Worm (Caenorhabditis elegans) whole organism, young adult: Measurements from ENCODE around the gene srh-55.
A peak's percentile ranks its signal among the peaks of the same experiment; 100 is the strongest.

Experiments
- B0035.1 ChIP-seq: sonication (generic microtip); optimal IDR thresholded peaks from 2 replicates; lab custom pipeline; 2016; ENCODE audit warnings: missing genetic modification characterization, mild to moderate bottlenecking, missing compliant biosample characterization, missing genotype, missing genetic modification reagents
- C06A6.2 ChIP-seq: fragments of 200-800 bp; sonication (Bioruptor generic); conservative IDR thresholded peaks from 2 replicates; pipeline ENCODE4 v1.3.6; 2022; ENCODE audit warnings: missing genetic modification characterization, missing compliant biosample characterization
- F23B12.7 ChIP-seq: sonication (generic microtip); optimal IDR thresholded peaks from 2 replicates; lab custom pipeline; 2017; ENCODE audit warnings: missing genetic modification characterization, mild to moderate bottlenecking, missing compliant biosample characterization, antibody characterized with exemption, moderate library complexity; ENCODE audit not compliant: insufficient read depth
- F33H1.4 ChIP-seq: fragments of 200-800 bp; sonication (Bioruptor generic); IDR thresholded peaks from 2 replicates; pipeline ENCODE4 v1.3.6; 2022; ENCODE audit warnings: missing genetic modification reagents, missing genetic modification characterization, missing compliant biosample characterization
- F37B4.10 ChIP-seq: fragments of 200-800 bp; sonication (Bioruptor generic); IDR thresholded peaks from 2 replicates; pipeline ENCODE4 v1.3.6; 2022; ENCODE audit warnings: missing genetic modification characterization, missing compliant biosample characterization
- F39B2.1 ChIP-seq: fragments of 200-800 bp; sonication (Bioruptor generic); IDR thresholded peaks from 2 replicates; pipeline ENCODE4 v1.3.6; 2022; ENCODE audit warnings: missing genetic modification reagents, missing genetic modification characterization, missing compliant biosample characterization
- F49E8.2 ChIP-seq: sonication (generic microtip); optimal IDR thresholded peaks from 3 replicates; lab custom pipeline; 2017; ENCODE audit warnings: missing genetic modification characterization, mild to moderate bottlenecking, missing compliant biosample characterization, antibody characterized with exemption, moderate library complexity; ENCODE audit not compliant: insufficient read depth
- T07F8.4 ChIP-seq: sonication (generic microtip); optimal IDR thresholded peaks from 2 replicates; lab custom pipeline; 2016; ENCODE audit warnings: mild to moderate bottlenecking, missing genetic modification characterization, moderate library complexity, missing compliant biosample characterization
- Y53G8AR.9 ChIP-seq: fragments of 200-800 bp; sonication (Bioruptor generic); conservative IDR thresholded peaks from 2 replicates; pipeline ENCODE4 v1.3.6; 2022; ENCODE audit warnings: missing genetic modification reagents, missing genetic modification characterization, missing compliant biosample characterization
- Y67H2A.10 ChIP-seq: fragments of 200-800 bp; sonication (Bioruptor generic); conservative IDR thresholded peaks from 2 replicates; pipeline ENCODE4 v1.3.6; 2022; ENCODE audit warnings: missing genetic modification reagents, missing genetic modification characterization, missing compliant biosample characterization
- Y95B8A.8 ChIP-seq: fragments of 200-800 bp; sonication (Bioruptor generic); IDR thresholded peaks from 2 replicates; pipeline ENCODE4 v1.3.6; 2022; ENCODE audit warnings: missing genetic modification reagents, missing genetic modification characterization, missing compliant biosample characterization
- aptf-2 ChIP-seq: fragments of 200-800 bp; sonication (Bioruptor generic); conservative IDR thresholded peaks from 2 replicates; pipeline ENCODE4 v1.3.6; 2022; ENCODE audit warnings: missing genetic modification reagents, missing genetic modification characterization, missing compliant biosample characterization
- attf-3 ChIP-seq: fragments of 200-800 bp; sonication (Bioruptor generic); conservative IDR thresholded peaks from 2 replicates; pipeline ENCODE4 v1.3.6; 2022; ENCODE audit warnings: missing genetic modification reagents, missing genetic modification characterization, missing compliant biosample characterization
- ccch-3 ChIP-seq: fragments of 200-800 bp; sonication (Bioruptor generic); optimal IDR thresholded peaks from 2 replicates; lab custom pipeline; 2018; ENCODE audit warnings: mild to moderate bottlenecking, missing genetic modification characterization, missing compliant biosample characterization
- ceh-79 ChIP-seq: sonication (generic microtip); optimal IDR thresholded peaks from 2 replicates; lab custom pipeline; 2017; ENCODE audit warnings: mild to moderate bottlenecking, missing genetic modification characterization, missing compliant biosample characterization
- dox-1 ChIP-seq: fragments of 200-800 bp; sonication (Bioruptor generic); IDR thresholded peaks from 2 replicates; pipeline ENCODE4 v1.3.6; 2022; ENCODE audit warnings: missing genetic modification reagents, missing genetic modification characterization, missing compliant biosample characterization
- dpl-1 ChIP-seq: fragments of 150-350 bp; optimal IDR thresholded peaks from 2 replicates; lab custom pipeline; 2014; ENCODE audit warnings: missing biosample characterization, missing genetic modification reagents, missing genetic modification characterization
- egl-18 ChIP-seq: fragments of 200-800 bp; sonication (Bioruptor generic); IDR thresholded peaks from 2 replicates; pipeline ENCODE4 v1.3.6; 2022; ENCODE audit warnings: missing genetic modification reagents, missing genetic modification characterization, missing compliant biosample characterization
- egl-44 ChIP-seq: fragments of 200-800 bp; sonication (Bioruptor generic); IDR thresholded peaks from 2 replicates; pipeline ENCODE4 v1.3.6; 2022; ENCODE audit warnings: missing genetic modification reagents, missing genetic modification characterization, missing compliant biosample characterization
- egrh-3 ChIP-seq: fragments of 200-800 bp; sonication (Bioruptor generic); IDR thresholded peaks from 2 replicates; pipeline ENCODE4 v1.3.6; 2022; ENCODE audit warnings: missing genetic modification reagents, missing genetic modification characterization, missing compliant biosample characterization
- him-1 ChIP-seq: sonication (generic microtip); optimal IDR thresholded peaks from 2 replicates; lab custom pipeline; 2016; ENCODE audit warnings: missing genotype, missing genetic modification reagents, missing genetic modification characterization, missing compliant biosample characterization
- hlh-12 ChIP-seq: sonication (generic microtip); optimal IDR thresholded peaks from 2 replicates; lab custom pipeline; 2016; ENCODE audit warnings: missing genetic modification characterization, missing compliant biosample characterization
- hlh-26 ChIP-seq: fragments of 200-800 bp; sonication (Bioruptor generic); conservative IDR thresholded peaks from 2 replicates; pipeline ENCODE4 v1.3.6; 2022; ENCODE audit warnings: missing genetic modification reagents, missing genetic modification characterization, missing compliant biosample characterization
- hmg-1.2 ChIP-seq: fragments of 200-800 bp; sonication (Bioruptor generic); IDR thresholded peaks from 2 replicates; pipeline ENCODE4 v1.3.6; 2022; ENCODE audit warnings: missing genetic modification reagents, missing genetic modification characterization, missing compliant biosample characterization
- hrde-1 ChIP-seq: sonication (generic microtip); optimal IDR thresholded peaks from 2 replicates; lab custom pipeline; 2016; ENCODE audit warnings: missing genetic modification characterization, mild to moderate bottlenecking, missing compliant biosample characterization, moderate library complexity, missing genotype, missing genetic modification reagents, borderline replicate concordance
- hsf-1 ChIP-seq: fragments of 200-800 bp; sonication (Bioruptor generic); IDR thresholded peaks from 2 replicates; pipeline ENCODE4 v1.3.6; 2022; ENCODE audit warnings: missing genetic modification reagents, missing genetic modification characterization, missing compliant biosample characterization
- lag-1 ChIP-seq: fragments of 200-800 bp; sonication (Bioruptor generic); IDR thresholded peaks from 2 replicates; pipeline ENCODE4 v1.3.6; 2022; ENCODE audit warnings: missing genetic modification reagents, missing genetic modification characterization, missing compliant biosample characterization
- lin-54 ChIP-seq: fragments of 200-800 bp; sonication (Bioruptor generic); optimal IDR thresholded peaks from 2 replicates; lab custom pipeline; 2018; ENCODE audit warnings: mild to moderate bottlenecking, missing genetic modification characterization, missing compliant biosample characterization
- madf-8 ChIP-seq: fragments of 200-800 bp; sonication (Bioruptor generic); conservative IDR thresholded peaks from 2 replicates; pipeline ENCODE4 v1.3.6; 2022; ENCODE audit warnings: missing genetic modification reagents, missing genetic modification characterization, missing compliant biosample characterization
- mes-4 ChIP-seq: sonication (generic microtip); optimal IDR thresholded peaks from 2 replicates; lab custom pipeline; 2016; ENCODE audit warnings: missing genotype, missing genetic modification characterization, missing compliant biosample characterization
- nfyb-1 ChIP-seq: fragments of 200-800 bp; sonication (Bioruptor generic); IDR thresholded peaks from 2 replicates; pipeline ENCODE4 v1.3.6; 2022; ENCODE audit warnings: missing genetic modification reagents, missing genetic modification characterization, missing compliant biosample characterization
- nhr-27 ChIP-seq: fragments of 200-800 bp; sonication (Bioruptor generic); optimal IDR thresholded peaks from 2 replicates; lab custom pipeline; 2018; ENCODE audit warnings: mild to moderate bottlenecking, missing genetic modification characterization, moderate library complexity, missing compliant biosample characterization
- nhr-80 ChIP-seq: sonication (generic microtip); optimal IDR thresholded peaks from 2 replicates; lab custom pipeline; 2016; ENCODE audit warnings: missing genetic modification characterization, missing compliant biosample characterization
- nhr-90 ChIP-seq: sonication (generic microtip); optimal IDR thresholded peaks from 2 replicates; lab custom pipeline; 2016; ENCODE audit warnings: missing genotype, mild to moderate bottlenecking, missing genetic modification characterization, missing compliant biosample characterization
- pha-4 ChIP-seq: fragments of 150-350 bp; sonication (generic microtip); optimal IDR thresholded peaks from 2 replicates; lab custom pipeline; 2014; ENCODE audit warnings: missing biosample characterization, missing genetic modification reagents, missing genetic modification characterization
- repo-1 ChIP-seq: sonication (generic microtip); optimal IDR thresholded peaks from 2 replicates; lab custom pipeline; 2017; ENCODE audit warnings: mild to moderate bottlenecking, missing genetic modification characterization, missing compliant biosample characterization
- sea-2 ChIP-seq: fragments of 200-800 bp; sonication (Bioruptor generic); IDR thresholded peaks from 2 replicates; pipeline ENCODE4 v1.3.6; 2022; ENCODE audit warnings: missing genetic modification characterization, missing compliant biosample characterization
- snpc-1.1 ChIP-seq: sonication (generic microtip); optimal IDR thresholded peaks from 2 replicates; lab custom pipeline; 2017; ENCODE audit warnings: missing genetic modification characterization, mild to moderate bottlenecking, missing compliant biosample characterization, antibody characterized with exemption, moderate library complexity, missing genotype, missing genetic modification reagents; ENCODE audit not compliant: insufficient read depth
- snpc-3.4 ChIP-seq: sonication (generic microtip); optimal IDR thresholded peaks from 2 replicates; lab custom pipeline; 2017; ENCODE audit warnings: missing genetic modification characterization, mild to moderate bottlenecking, missing compliant biosample characterization, antibody characterized with exemption, moderate library complexity, missing genotype, missing genetic modification reagents
- somi-1 ChIP-seq: fragments of 200-800 bp; sonication (Bioruptor generic); optimal IDR thresholded peaks from 2 replicates; lab custom pipeline; 2018; ENCODE audit warnings: mild to moderate bottlenecking, missing genetic modification characterization, missing compliant biosample characterization
- xnd-1 ChIP-seq: sonication (generic microtip); optimal IDR thresholded peaks from 2 replicates; lab custom pipeline; 2016; ENCODE audit warnings: missing genotype, missing genetic modification reagents, missing genetic modification characterization, missing compliant biosample characterization
- zfh-2 ChIP-seq: fragments of 200-800 bp; sonication (Bioruptor generic); conservative IDR thresholded peaks from 2 replicates; pipeline ENCODE4 v1.3.6; 2022; ENCODE audit warnings: missing genetic modification reagents, missing genetic modification characterization, missing compliant biosample characterization
- ztf-22 ChIP-seq: fragments of 200-800 bp; sonication (Bioruptor generic); optimal IDR thresholded peaks from 2 replicates; lab custom pipeline; 2018; ENCODE audit warnings: mild to moderate bottlenecking, missing genetic modification characterization, moderate library complexity, missing compliant biosample characterization
- ztf-28 ChIP-seq: fragments of 200-800 bp; sonication (Bioruptor generic); IDR thresholded peaks from 2 replicates; pipeline ENCODE4 v1.3.6; 2022; ENCODE audit warnings: missing genetic modification reagents, missing genetic modification characterization, missing compliant biosample characterization
- ztf-3 ChIP-seq: fragments of 200-800 bp; sonication (Bioruptor generic); optimal IDR thresholded peaks from 2 replicates; lab custom pipeline; 2018; ENCODE audit warnings: mild to moderate bottlenecking, missing genetic modification characterization, missing compliant biosample characterization

The srh-55 gene

DNA sequence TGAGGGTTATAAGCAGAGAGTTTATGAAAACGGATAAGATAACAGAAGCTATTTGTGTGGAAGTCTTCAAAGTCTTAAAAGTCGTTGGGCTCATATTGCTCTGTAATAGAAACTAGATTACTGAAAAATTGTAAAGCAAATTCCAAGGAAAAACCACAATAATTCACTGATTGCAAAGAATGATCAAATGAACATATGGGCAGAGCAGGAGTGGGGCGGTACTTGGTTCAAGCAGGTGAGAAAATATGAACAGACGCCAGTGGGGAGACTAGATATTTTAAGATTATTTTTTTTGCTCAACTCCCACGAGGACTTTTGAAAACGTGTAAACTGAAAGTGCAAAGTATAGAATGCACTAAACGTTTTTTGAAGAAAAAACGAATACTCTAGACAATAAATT, 21.0 kb upstream of the srh-55 start, which contains the start of gene str-171:
Gene str-171 (minus strand): TSS at position 101 of the 400 bp plus-strand sequence.
- TF ChIP-seq ccch-3 (GFP tag; lab: Kevin White, UChicago): no peak

DNA sequence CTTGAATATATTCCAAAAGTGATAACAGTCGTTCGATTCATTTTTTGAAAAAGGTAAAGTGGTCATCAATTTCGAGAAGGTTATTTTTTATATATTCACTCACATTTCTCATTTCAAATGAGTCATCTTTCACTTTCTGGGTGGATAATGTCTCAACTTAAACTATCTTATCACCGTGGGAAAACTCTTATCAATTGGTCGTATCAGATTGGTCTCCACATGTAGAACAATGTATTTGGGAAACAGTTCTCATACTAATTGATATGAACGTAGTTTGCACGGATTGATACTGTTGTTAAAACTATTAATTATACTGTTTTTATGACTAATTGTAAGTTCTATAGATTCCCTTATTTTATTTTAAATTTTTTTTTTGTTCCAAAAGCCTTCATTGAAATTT, 19.6 kb upstream of the srh-55 start:
- no peak for TF ChIP-seq egl-18 (GFP tag; lab: Robert Waterston, UW)
- 0 out of 2 replicates have a peak, but pooled peaks have one; percentile 18 for TF ChIP-seq hsf-1 (GFP tag; lab: Robert Waterston, UW)

DNA sequence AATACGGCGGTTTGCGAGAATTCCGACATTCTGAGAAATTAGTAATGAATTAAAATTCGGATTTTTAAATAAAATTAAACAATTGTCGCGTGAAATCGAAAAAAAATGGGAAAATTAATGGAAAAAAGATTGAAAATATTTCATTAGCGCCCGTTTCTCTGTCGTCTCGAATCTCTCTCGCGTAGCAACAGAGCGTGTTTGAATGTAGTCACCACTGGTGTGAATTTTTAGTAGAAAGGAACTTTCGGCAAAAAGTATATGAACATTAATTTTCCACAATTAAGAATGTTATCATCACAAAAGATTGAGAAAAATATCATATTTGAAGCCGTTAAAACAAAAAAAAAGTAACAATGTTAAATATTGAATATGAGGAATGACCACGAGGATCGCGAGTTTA, 16.6 kb upstream of the srh-55 start, which contains the start of gene aipl-1:
Gene aipl-1 (minus strand): TSS at position 30 of the 400 bp plus-strand sequence.
- TF ChIP-seq zfh-2 (GFP tag; lab: Robert Waterston, UW): no peak
- peak; percentile 2 for TF ChIP-seq nhr-80
- no peak for TF ChIP-seq hrde-1
- no peak for TF ChIP-seq F37B4.10
- no peak for TF ChIP-seq lag-1
- no peak for TF ChIP-seq egl-44 (GFP tag; lab: Robert Waterston, UW)
- peak; percentile 7 for TF ChIP-seq dpl-1 (GFP tag; lab: Kevin White, UChicago)
- no peak for TF ChIP-seq attf-3
- no peak for TF ChIP-seq hlh-12 (tag; lab: Kevin White, UChicago)
- 0 out of 2 replicates have a peak, but pooled peaks have one; percentile 31 for TF ChIP-seq Y95B8A.8 (GFP tag; lab: Robert Waterston, UW)
- TF ChIP-seq F33H1.4 (GFP tag; lab: Robert Waterston, UW): 0 out of 2 replicates have a peak, but pooled peaks have one; percentile 31
- TF ChIP-seq snpc-3.4 (tag; lab: Kevin White, UChicago): peak; percentile 25
- TF ChIP-seq Y67H2A.10 (GFP tag; lab: Robert Waterston, UW): 0 out of 2 replicates have a peak, but pooled peaks have one; percentile 15
- no peak for TF ChIP-seq snpc-1.1 (tag; lab: Kevin White, UChicago)
- TF ChIP-seq T07F8.4 (tag; lab: Kevin White, UChicago): no peak
- TF ChIP-seq pha-4 (tag; lab: Kevin White, UChicago): no peak
- TF ChIP-seq him-1 (tag; lab: Kevin White, UChicago): no peak
- no peak for TF ChIP-seq madf-8
- no peak for TF ChIP-seq mes-4 (tag; lab: Kevin White, UChicago)
- no peak for TF ChIP-seq B0035.1 (tag; lab: Kevin White, UChicago)
- TF ChIP-seq egrh-3 (GFP tag; lab: Robert Waterston, UW): no peak
- no peak for TF ChIP-seq nhr-27 (tag; lab: Kevin White, UChicago)
- no peak for TF ChIP-seq ztf-28 (GFP tag; lab: Robert Waterston, UW)
- TF ChIP-seq ztf-3 (GFP tag; lab: Kevin White, UChicago): no peak
- TF ChIP-seq repo-1 (tag; lab: Kevin White, UChicago): no peak
- peak; percentile 76 for TF ChIP-seq F23B12.7 (tag; lab: Kevin White, UChicago)
- TF ChIP-seq C06A6.2 (GFP tag; lab: Robert Waterston, UW): no peak
- no peak for TF ChIP-seq F39B2.1 (GFP tag; lab: Robert Waterston, UW)
- peak; percentile 62 for TF ChIP-seq lin-54 (GFP tag; lab: Kevin White, UChicago)
- no peak for TF ChIP-seq Y53G8AR.9 (GFP tag; lab: Robert Waterston, UW)
- no peak for TF ChIP-seq sea-2 (GFP tag; lab: Robert Waterston, UW)
- no peak for TF ChIP-seq somi-1 (GFP tag; lab: Kevin White, UChicago)
- 0 out of 2 replicates have a peak, but pooled peaks have one; percentile 28 for TF ChIP-seq aptf-2 (GFP tag; lab: Robert Waterston, UW)
- no peak for TF ChIP-seq hlh-26 (GFP tag; lab: Robert Waterston, UW)
- no peak for TF ChIP-seq ztf-22 (GFP tag; lab: Kevin White, UChicago)
- TF ChIP-seq nfyb-1 (GFP tag; lab: Robert Waterston, UW): no peak
- peak; percentile 73 for TF ChIP-seq dox-1 (GFP tag; lab: Robert Waterston, UW)
- peak; percentile 77 for TF ChIP-seq F49E8.2
- peak; percentile 98 for TF ChIP-seq hmg-1.2 (GFP tag; lab: Robert Waterston, UW)
- no peak for TF ChIP-seq xnd-1 (tag; lab: Kevin White, UChicago)
- TF ChIP-seq ceh-79 (tag; lab: Kevin White, UChicago): no peak
- no peak for TF ChIP-seq nhr-90 (tag; lab: Kevin White, UChicago)
